Worm (Caenorhabditis elegans): ENCODE data around the gene alg-3.

Gene alg-3

ce11 chrIV:11755907-11756306, 51.9 kb downstream of the alg-3 start, which contains the start of gene T12A7.9:
Gene T12A7.9 (minus strand): TSS chrIV:11756007.
- TF ChIP-seq mep-1 (tag; optimal IDR thresholded peaks at IDR 0.05) (no peak), pha-4 (GFP tag; IDR thresholded peaks at IDR 0.05) (0 out of 2 replicates have a peak, but pooled peaks have one; percentile 8), pha-4 (tag; optimal IDR thresholded peaks at IDR 0.05) (no peak), nhr-77 (tag; optimal IDR thresholded peaks at IDR 0.05) (no peak), nhr-111 (GFP tag; optimal IDR thresholded peaks at IDR 0.05) (peak; percentile 7), nhr-48 (tag; optimal IDR thresholded peaks at IDR 0.05) (no peak)

Measured in whole organism, L4 larva.